Fruit fly (Drosophila melanogaster): ENCODE results near the gene CG3281.
"Not testable (repeated sequence)": the region's sequence is repeated elsewhere in the genome, so short reads cannot be mapped to it uniquely, and the experiment has no call there.

CG3281 gene

DNA sequence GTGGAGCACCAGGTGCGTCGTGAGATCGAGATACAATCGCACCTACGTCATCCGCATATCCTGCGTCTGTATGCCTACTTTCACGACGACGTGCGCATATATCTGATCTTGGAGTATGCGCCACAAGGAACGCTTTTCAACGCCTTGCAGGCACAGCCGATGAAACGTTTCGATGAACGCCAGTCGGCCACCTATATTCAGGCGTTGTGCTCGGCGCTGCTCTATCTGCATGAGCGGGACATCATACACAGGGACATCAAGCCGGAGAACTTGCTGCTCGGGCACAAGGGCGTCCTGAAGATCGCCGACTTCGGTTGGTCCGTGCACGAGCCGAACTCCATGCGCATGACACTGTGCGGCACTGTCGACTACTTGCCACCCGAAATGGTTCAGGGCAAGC is 1.4 kb upstream of the CG3281 start (continued):
- TF ChIP-seq CG17912 (GFP tag; optimal IDR thresholded peaks at IDR 0.05) (no peak), CG30020 (tag; optimal IDR thresholded peaks at IDR 0.05) (no peak), B-H1 (GFP tag; IDR thresholded peaks at IDR 0.05) (no peak), CG34422 (GFP tag; IDR thresholded peaks at IDR 0.05) (no peak), Spps (tag; optimal IDR thresholded peaks at IDR 0.05) (no peak), CG12391 (tag; optimal IDR thresholded peaks at IDR 0.05) (no peak), ci (GFP tag; IDR thresholded peaks at IDR 0.05) (no peak), twi (tag; optimal IDR thresholded peaks at IDR 0.05) (no peak), onecut (GFP tag; IDR thresholded peaks at IDR 0.05) (no peak), bab2 (GFP tag; optimal IDR thresholded peaks at IDR 0.05) (no peak), ase (GFP tag; IDR thresholded peaks at IDR 0.05) (no peak), pb (GFP tag; optimal IDR thresholded peaks at IDR 0.05) (no peak), CG8478 (optimal IDR thresholded peaks at IDR 0.05) (peak; percentile 59)

DNA sequence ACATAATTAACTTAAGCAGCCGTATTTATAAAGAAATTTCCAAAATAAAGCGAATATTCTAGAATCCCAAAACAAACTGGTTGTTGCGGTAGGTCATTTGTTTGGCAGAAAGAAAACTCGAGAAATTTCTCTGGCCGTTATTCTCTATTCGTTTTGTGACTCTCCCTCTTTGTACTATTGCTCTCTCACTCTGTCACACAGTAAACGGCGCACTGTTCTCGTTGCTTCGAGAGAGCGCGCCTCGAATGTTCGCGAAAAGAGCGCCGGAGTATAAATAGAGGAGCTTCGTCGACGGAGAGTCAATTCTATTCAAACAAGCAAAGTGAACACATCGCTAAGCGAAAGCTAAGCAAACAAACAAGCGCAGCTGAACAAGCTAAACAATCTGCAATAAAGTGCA is 4.4 kb downstream of the CG3281 start, which contains the start of gene Hsp70Ab:
Hsp70Ab (plus strand) TSS at position 301 of the 400 bp plus-strand sequence.
- 0 out of 2 replicates have a peak, but pooled peaks have one; percentile 14 for TF ChIP-seq onecut (GFP tag; IDR thresholded peaks at IDR 0.05)

DNA sequence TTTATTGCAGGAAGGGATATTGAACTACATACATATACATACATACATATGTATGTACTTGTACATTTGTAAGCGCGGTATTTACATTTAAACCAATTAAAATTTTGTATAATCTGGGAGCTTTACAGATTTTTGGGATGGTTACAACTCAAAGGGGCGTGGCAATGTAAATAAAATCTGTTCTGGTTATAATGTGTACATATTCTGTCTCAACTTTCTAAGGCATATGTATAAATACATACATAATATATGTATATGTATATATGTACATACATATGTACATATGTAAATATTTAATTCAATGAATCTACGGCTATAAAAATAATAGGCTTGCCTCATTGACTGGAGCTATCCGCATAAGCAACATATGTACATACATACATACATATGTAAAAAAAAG is 5.2 kb downstream of the CG3281 start:
- no peak for TF ChIP-seq CG17361 (GFP tag; IDR thresholded peaks at IDR 0.05)
- TF ChIP-seq trem (tag; optimal IDR thresholded peaks at IDR 0.05) = peak; percentile 95
- peak; percentile 64 for TF ChIP-seq stwl (tag; optimal IDR thresholded peaks at IDR 0.05)

DNA sequence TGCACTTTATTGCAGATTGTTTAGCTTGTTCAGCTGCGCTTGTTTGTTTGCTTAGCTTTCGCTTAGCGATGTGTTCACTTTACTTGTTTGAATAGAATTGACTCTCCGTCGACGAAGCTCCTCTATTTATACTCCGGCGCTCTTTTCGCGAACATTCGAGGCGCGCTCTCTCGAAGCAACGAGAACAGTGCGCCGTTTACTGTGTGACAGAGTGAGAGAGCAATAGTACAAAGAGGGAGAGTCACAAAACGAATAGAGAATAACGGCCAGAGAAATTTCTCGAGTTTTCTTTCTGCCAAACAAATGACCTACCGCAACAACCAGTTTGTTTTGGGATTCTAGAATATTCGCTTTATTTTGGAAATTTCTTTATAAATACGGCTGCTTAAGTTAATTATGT is 6.2 kb downstream of the CG3281 start, which contains the start of gene Hsp70Aa:
Hsp70Aa (minus strand) TSS at position 101 of the 400 bp plus-strand sequence.
- TF ChIP-seq CG10147 (GFP tag; optimal IDR thresholded peaks at IDR 0.05); ken (GFP tag; IDR thresholded peaks at IDR 0.05); D19B (GFP tag; optimal IDR thresholded peaks at IDR 0.05): not testable (repeated sequence)

DNA sequence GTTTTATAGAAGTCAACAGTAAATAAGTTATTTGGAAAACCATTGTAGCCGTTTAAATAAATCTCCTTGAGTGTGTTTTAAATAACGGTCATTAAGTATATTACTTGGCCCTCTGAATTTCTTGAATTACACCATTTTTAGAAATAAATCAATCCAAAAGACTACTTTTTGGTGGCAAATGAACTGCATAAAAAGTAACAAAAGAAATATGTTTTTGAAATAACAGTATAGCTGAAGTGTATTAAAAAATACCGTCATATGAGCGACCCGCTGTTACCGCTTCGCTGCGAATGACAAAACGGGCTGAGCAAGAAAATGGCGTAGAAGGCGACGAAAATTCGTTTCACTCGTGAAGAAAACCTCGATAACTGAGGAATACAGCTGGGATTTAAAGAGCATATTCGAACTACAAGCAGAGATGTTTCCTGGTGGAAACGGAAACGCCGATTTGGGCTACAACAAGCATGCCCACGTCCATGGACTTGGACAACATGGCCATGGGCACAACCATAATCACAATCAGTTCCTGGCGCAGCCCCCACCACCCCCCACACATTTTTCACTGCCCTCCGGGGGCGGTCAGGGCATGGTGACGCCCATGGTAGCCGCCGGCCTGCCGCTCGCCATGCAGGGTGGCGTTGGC is 13.1 kb downstream of the CG3281 start, which contains the start of gene CG31211:
CG31211 (plus strand) TSS at position 294 of the 643 bp plus-strand sequence.
- TF ChIP-seq CG8924 (tag; optimal IDR thresholded peaks at IDR 0.05) (no peak), CG13123 (GFP tag; optimal IDR thresholded peaks at IDR 0.05) (no peak), her (GFP tag; optimal IDR thresholded peaks at IDR 0.05) (no peak), Asciz (GFP tag; optimal IDR thresholded peaks at IDR 0.05) (peak; percentile 28), Max (GFP tag; optimal IDR thresholded peaks at IDR 0.05) (no peak), twi (tag; optimal IDR thresholded peaks at IDR 0.05) (no peak), gem (tag; optimal IDR thresholded peaks at IDR 0.05) (peak; percentile 31), CG13424 (tag; optimal IDR thresholded peaks at IDR 0.05) (peak; percentile 14), sim (GFP tag; IDR thresholded peaks at IDR 0.05) (no peak), pb (GFP tag; optimal IDR thresholded peaks at IDR 0.05) (no peak), Taf1 (GFP tag; IDR thresholded peaks at IDR 0.05) (no peak), Oaz (GFP tag; IDR thresholded peaks at IDR 0.05) (no peak), CG11093 (GFP tag; IDR thresholded peaks at IDR 0.05) (no peak), kah (GFP tag; optimal IDR thresholded peaks at IDR 0.05) (no peak), CG2712 (tag; optimal IDR thresholded peaks at IDR 0.05) (no peak), MESR4 (GFP tag; optimal IDR thresholded peaks at IDR 0.05) (peak; percentile 96), CG32772 (GFP tag; IDR thresholded peaks at IDR 0.05) (no peak), CG6254 (GFP tag; optimal IDR thresholded peaks at IDR 0.05) (peak; percentile 65), Dref (GFP tag; IDR thresholded peaks at IDR 0.05) (no peak), ems (GFP tag; optimal IDR thresholded peaks at IDR 0.05) (no peak), cwo (GFP tag; optimal IDR thresholded peaks at IDR 0.05) (no peak), CG12744 (GFP tag; optimal IDR thresholded peaks at IDR 0.05) (no peak), Ets97D (GFP tag; optimal IDR thresholded peaks at IDR 0.05) (peak; percentile 41), seq (GFP tag; IDR thresholded peaks at IDR 0.05) (no peak), Sox100B (GFP tag; optimal IDR thresholded peaks at IDR 0.05) (no peak), CG6854 (GFP tag; optimal IDR thresholded peaks at IDR 0.05) (peak; percentile 34), lilli (GFP tag; optimal IDR thresholded peaks at IDR 0.05) (peak; percentile 43)
